Worm (Caenorhabditis elegans): ENCODE results near the gene F01F1.14.

DNA sequence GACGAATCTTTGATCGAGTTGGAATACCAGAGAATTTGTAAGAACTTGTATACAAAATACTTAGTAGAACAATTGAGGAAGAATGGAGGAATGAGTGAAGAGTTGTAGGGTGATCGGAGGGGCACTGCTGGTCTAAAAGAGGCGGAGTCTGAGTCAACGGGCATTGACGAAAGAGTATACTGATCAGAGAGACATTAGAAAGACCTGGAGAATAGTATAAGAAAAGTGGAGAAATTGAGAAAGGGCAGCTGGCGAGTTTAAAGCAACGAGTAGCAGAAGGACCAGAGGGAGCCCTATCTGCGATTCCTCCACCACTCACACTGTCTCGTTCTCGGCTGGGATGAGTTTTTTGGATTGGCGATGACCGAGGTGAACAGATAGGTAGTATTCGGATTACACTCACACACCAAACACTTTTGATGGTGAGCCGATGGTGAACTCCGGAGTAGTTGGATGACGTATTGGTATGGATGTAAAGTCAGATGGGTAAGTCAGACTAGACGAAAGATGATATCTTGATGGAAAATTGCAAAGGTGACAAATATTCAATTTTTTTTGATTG lies 48.8 kb upstream of the F01F1.14 start, which contains the start of gene EGAP1.5:
- TF ChIP-seq ztf-29 (GFP tag; IDR thresholded peaks at IDR 0.05) (no peak), med-1 (GFP tag; optimal IDR thresholded peaks at IDR 0.05; ENCODE audit: insufficient read depth) (no peak)

Data from whole organism, midembryonic.